Worm (Caenorhabditis elegans) whole organism, L2 larva: Measurements from ENCODE around the gene nspg-7.1.
A peak's percentile ranks its signal among the peaks of the same experiment; 100 is the strongest.

ENCODE experiments used
- R02D3.7 ChIP-seq: fragments of 150-350 bp; optimal IDR thresholded peaks from 2 replicates; lab custom pipeline; 2014; ENCODE audit warnings: missing biosample characterization, missing genetic modification characterization
- ama-1 ChIP-seq: fragments of 150-350 bp; optimal IDR thresholded peaks from 2 replicates; lab custom pipeline; 2018; ENCODE audit warnings: inconsistent platforms
- ceh-82 ChIP-seq: fragments of 150-350 bp; optimal IDR thresholded peaks from 2 replicates; lab custom pipeline; 2014; ENCODE audit warnings: missing biosample characterization, missing genetic modification characterization
- fos-1 ChIP-seq: fragments of 150-350 bp; optimal IDR thresholded peaks from 2 replicates; lab custom pipeline; 2014; ENCODE audit warnings: missing biosample characterization, missing genetic modification characterization
- nhr-10 ChIP-seq: sonication (generic microtip); optimal IDR thresholded peaks from 2 replicates; lab custom pipeline; 2017; ENCODE audit warnings: missing biosample characterization, missing genetic modification characterization
- nhr-25 ChIP-seq: fragments of 150-350 bp; sonication (generic microtip); optimal IDR thresholded peaks from 3 replicates; lab custom pipeline; 2014; ENCODE audit warnings: missing biosample characterization, missing genetic modification characterization
- nhr-77 ChIP-seq: fragments of 150-350 bp; optimal IDR thresholded peaks from 2 replicates; lab custom pipeline; 2014; ENCODE audit warnings: missing biosample characterization, missing genetic modification characterization
- skn-1 ChIP-seq: sonication (generic microtip); optimal IDR thresholded peaks from 2 replicates; lab custom pipeline; 2017; ENCODE audit warnings: missing biosample characterization, missing genetic modification characterization
- unc-39 ChIP-seq: fragments of 150-350 bp; optimal IDR thresholded peaks from 2 replicates; lab custom pipeline; 2014; ENCODE audit warnings: missing biosample characterization, missing genetic modification characterization
- unc-62 ChIP-seq: fragments of 150-350 bp; optimal IDR thresholded peaks from 2 replicates; lab custom pipeline; 2014; ENCODE audit warnings: missing biosample characterization, missing genetic modification reagents, missing genetic modification characterization
- ztf-4 ChIP-seq: fragments of 150-350 bp; optimal IDR thresholded peaks from 2 replicates; lab custom pipeline; 2014; ENCODE audit warnings: missing biosample characterization, missing genetic modification characterization

DNA sequence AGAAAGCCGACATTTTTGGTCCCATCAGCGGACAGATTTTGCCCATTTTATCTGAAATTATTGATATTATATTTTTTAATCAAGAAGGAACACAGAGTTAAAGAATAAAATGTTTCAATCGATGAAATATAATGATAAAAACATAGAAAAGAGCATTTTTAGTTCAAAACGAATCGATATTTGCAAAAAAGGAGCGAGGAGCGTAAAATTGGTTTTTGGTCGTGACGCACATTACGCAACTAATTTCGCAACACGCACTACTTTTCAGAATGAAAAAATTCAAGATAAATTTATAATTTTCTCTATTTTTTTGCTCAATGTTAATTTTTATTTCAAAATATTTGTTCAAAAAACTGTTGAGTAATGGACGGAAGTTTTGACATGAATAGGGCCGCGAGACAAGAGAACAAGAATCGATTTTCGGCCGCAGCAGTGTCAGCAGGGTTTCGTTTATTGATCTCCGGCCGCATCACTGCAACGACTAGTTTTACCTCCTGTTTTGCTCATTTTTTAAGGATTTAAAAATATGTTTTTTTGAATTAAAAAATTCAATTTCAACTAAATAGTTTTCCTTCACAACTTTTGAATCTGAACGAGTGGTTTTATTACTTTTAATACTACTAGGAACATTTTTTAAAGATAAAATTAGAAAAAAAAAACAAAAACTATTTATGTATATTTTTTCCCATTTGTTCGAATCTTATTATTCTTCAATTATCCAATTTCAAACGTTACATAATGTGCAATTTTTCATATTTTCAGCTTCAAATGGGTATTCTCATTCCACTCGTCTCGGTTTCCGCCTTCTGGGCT is 9.4 kb downstream of the nspg-7.1 start, which contains the start of the genes F49C12.12 and vha-17:
- TF ChIP-seq nhr-77 (tag; lab: Kevin White, UChicago): no peak
- TF ChIP-seq ceh-82 (tag; lab: Kevin White, UChicago): no peak
- peak; percentile 67 for TF ChIP-seq fos-1 (tag; lab: Kevin White, UChicago)
- no peak for TF ChIP-seq nhr-10
- TF ChIP-seq unc-39 (tag; lab: Kevin White, UChicago): no peak
- TF ChIP-seq skn-1 (tag; lab: Kevin White, UChicago): no peak
- TF ChIP-seq ztf-4 (tag; lab: Kevin White, UChicago): no peak
- TF ChIP-seq R02D3.7 (tag; lab: Kevin White, UChicago): no peak
- no peak for TF ChIP-seq nhr-25 (tag; lab: Kevin White, UChicago)
- no peak for TF ChIP-seq unc-62
- TF ChIP-seq ama-1 (lab: Kevin White, UChicago): no peak
